Fruit fly (Drosophila melanogaster) whole organism, embryonic: ENCODE results near the gene fd96Ca.
A peak's percentile ranks its signal among the peaks of the same experiment; 100 is the strongest.

Experiments
- BEAF-32 ChIP-seq: fragments of 200-800 bp; sonication (Bioruptor generic); optimal IDR thresholded peaks from 3 replicates; lab custom pipeline; 2017; ENCODE audit warnings: missing biosample characterization, missing genetic modification characterization, mild to moderate bottlenecking, moderate library complexity, missing genetic modification reagents
- Bgb ChIP-seq: fragments of 200-800 bp; sonication (Bioruptor generic); IDR thresholded peaks from 2 replicates; pipeline ENCODE4 v1.3.6; 2022; ENCODE audit warnings: missing biosample characterization, missing genetic modification characterization; ENCODE audit not compliant: partially characterized antibody
- C15 ChIP-seq: fragments of 200-800 bp; sonication (Bioruptor generic); IDR thresholded peaks from 3 replicates; pipeline ENCODE4 v1.3.6; 2022; ENCODE audit warnings: missing biosample characterization, missing genetic modification characterization
- CG10267 ChIP-seq: fragments of 200-800 bp; sonication (Bioruptor generic); optimal IDR thresholded peaks from 2 replicates; lab custom pipeline; 2018; ENCODE audit warnings: missing biosample characterization, mild to moderate bottlenecking, missing genetic modification characterization, moderate library complexity
- CG12155 ChIP-seq: fragments of 200-800 bp; sonication (Bioruptor generic); optimal IDR thresholded peaks from 3 replicates; lab custom pipeline; 2016; ENCODE audit warnings: missing biosample characterization, missing genetic modification characterization
- CG12391 ChIP-seq: fragments of 200-800 bp; sonication (Bioruptor generic); optimal IDR thresholded peaks from 3 replicates; lab custom pipeline; 2018; ENCODE audit warnings: missing biosample characterization, mild to moderate bottlenecking, missing genetic modification characterization, moderate library complexity
- CG14860 ChIP-seq: fragments of 200-800 bp; sonication (Bioruptor generic); IDR thresholded peaks from 3 replicates; pipeline ENCODE4 v1.3.6; 2022; ENCODE audit warnings: missing biosample characterization, missing genetic modification characterization; ENCODE audit not compliant: partially characterized antibody
- CG18262 ChIP-seq: fragments of 200-800 bp; optimal IDR thresholded peaks from 3 replicates; lab custom pipeline; 2019; ENCODE audit warnings: missing biosample characterization, mild to moderate bottlenecking, missing genetic modification characterization, moderate library complexity
- CG2120 ChIP-seq: fragments of 200-800 bp; sonication (Bioruptor generic); optimal IDR thresholded peaks from 3 replicates; lab custom pipeline; 2016; ENCODE audit warnings: missing biosample characterization, missing genetic modification characterization
- CG2199 ChIP-seq: fragments of 200-800 bp; sonication (Bioruptor generic); IDR thresholded peaks from 3 replicates; pipeline ENCODE4 v1.3.6; 2022; ENCODE audit warnings: missing biosample characterization, missing genetic modification characterization
- CG2678 ChIP-seq: fragments of 200-800 bp; sonication (Bioruptor generic); optimal IDR thresholded peaks from 3 replicates; lab custom pipeline; 2019; ENCODE audit warnings: missing biosample characterization, mild to moderate bottlenecking, missing genetic modification characterization, moderate library complexity
- CG30020 ChIP-seq: fragments of 200-800 bp; optimal IDR thresholded peaks from 2 replicates; lab custom pipeline; 2019; ENCODE audit warnings: missing biosample characterization, mild to moderate bottlenecking, missing genetic modification characterization, moderate library complexity
- CG5245 ChIP-seq: fragments of 200-800 bp; sonication (Bioruptor generic); optimal IDR thresholded peaks from 3 replicates; lab custom pipeline; 2016; ENCODE audit warnings: missing biosample characterization, missing genetic modification characterization
- CG6683 ChIP-seq: fragments of 200-800 bp; sonication (Bioruptor generic); optimal IDR thresholded peaks from 2 replicates; lab custom pipeline; 2017; ENCODE audit warnings: missing biosample characterization, mild to moderate bottlenecking, missing genetic modification characterization, missing genetic modification reagents
- CG6791 ChIP-seq: fragments of 200-800 bp; sonication (Bioruptor generic); IDR thresholded peaks from 3 replicates; pipeline ENCODE4 v1.3.6; 2022; ENCODE audit warnings: missing biosample characterization, missing genetic modification characterization; ENCODE audit not compliant: partially characterized antibody
- CG7372 ChIP-seq: fragments of 200-800 bp; sonication (Bioruptor generic); IDR thresholded peaks from 2 replicates; pipeline ENCODE4 v1.3.6; 2022; ENCODE audit warnings: missing biosample characterization, missing genetic modification characterization
- D ChIP-seq, 2 experiments: fragments of 200-800 bp in 1 of 2; fragments of >200 bp in 1 of 2; sonication (Bioruptor generic) in 1 of 2; optimal IDR thresholded peaks; 2 replicates in 1 of 2; 3 replicates in 1 of 2; lab custom pipeline; 2017; ENCODE audit warnings: mild to moderate bottlenecking in 1 of 2, missing biosample characterization in 1 of 2, missing genetic modification characterization in 1 of 2, missing genetic modification reagents in 1 of 2
- Dp ChIP-seq: fragments of 200-800 bp; sonication (Bioruptor generic); optimal IDR thresholded peaks from 2 replicates; lab custom pipeline; 2018; ENCODE audit warnings: missing biosample characterization, mild to moderate bottlenecking, missing genetic modification characterization, moderate library complexity
- HLH4C ChIP-seq: fragments of 200-800 bp; sonication (Bioruptor generic); IDR thresholded peaks from 3 replicates; pipeline ENCODE4 v1.3.6; 2022; ENCODE audit warnings: missing biosample characterization, missing genetic modification characterization; ENCODE audit not compliant: partially characterized antibody
- HmgZ ChIP-seq: fragments of 200-800 bp; sonication (Bioruptor generic); optimal IDR thresholded peaks from 2 replicates; lab custom pipeline; 2018; ENCODE audit warnings: missing biosample characterization, mild to moderate bottlenecking, missing genetic modification characterization
- MESR4 ChIP-seq: fragments of 200-800 bp; sonication (Bioruptor generic); optimal IDR thresholded peaks from 2 replicates; lab custom pipeline; 2018; ENCODE audit warnings: missing biosample characterization, mild to moderate bottlenecking, missing genetic modification characterization, moderate library complexity
- Med ChIP-seq: fragments of 200-800 bp; sonication (Bioruptor generic); peaks from one replicate; lab custom pipeline; 2016; ENCODE audit warnings: missing biosample characterization, missing genetic modification characterization, mild to moderate bottlenecking, inconsistent platforms, moderate library complexity
- Oaz ChIP-seq: fragments of 200-800 bp; sonication (Bioruptor generic); IDR thresholded peaks from 2 replicates; pipeline ENCODE4 v1.3.6; 2022; ENCODE audit warnings: missing biosample characterization, missing genetic modification characterization
- Sin3A ChIP-seq: fragments of >200 bp; optimal IDR thresholded peaks from 2 replicates; lab custom pipeline; 2018
- Sox100B ChIP-seq: fragments of 200-800 bp; sonication (Bioruptor generic); optimal IDR thresholded peaks from 3 replicates; lab custom pipeline; 2018; ENCODE audit warnings: missing biosample characterization, mild to moderate bottlenecking, missing genetic modification characterization
- Stat92E ChIP-seq, 3 experiments: fragments of >200 bp in 2 of 3; fragments of 200-800 bp in 1 of 3; sonication (Bioruptor generic) in 1 of 3; optimal IDR thresholded peaks; 2 replicates each; lab custom pipeline; 2017 to 2019; ENCODE audit warnings: missing biosample characterization in 3 of 3, missing genetic modification characterization in 3 of 3, mild to moderate bottlenecking in 1 of 3, moderate library complexity in 1 of 3
- ac ChIP-seq: fragments of 200-800 bp; sonication (Bioruptor generic); optimal IDR thresholded peaks from 3 replicates; lab custom pipeline; 2017; ENCODE audit warnings: missing biosample characterization, mild to moderate bottlenecking, missing genetic modification characterization
- ato ChIP-seq: fragments of 200-800 bp; sonication (Bioruptor generic); IDR thresholded peaks from 2 replicates; pipeline ENCODE4 v1.3.6; 2022; ENCODE audit warnings: missing biosample characterization, missing genetic modification characterization; ENCODE audit not compliant: partially characterized antibody
- cad ChIP-seq: fragments of >200 bp; optimal IDR thresholded peaks from 2 replicates; lab custom pipeline; 2017; ENCODE audit warnings: missing biosample characterization, missing genetic modification characterization
- cg ChIP-seq: fragments of 200-800 bp; sonication (Bioruptor generic); optimal IDR thresholded peaks from 3 replicates; lab custom pipeline; 2019; ENCODE audit warnings: missing biosample characterization, mild to moderate bottlenecking, missing genetic modification characterization, moderate library complexity
- dan ChIP-seq: fragments of 200-800 bp; sonication (Bioruptor generic); IDR thresholded peaks from 2 replicates; pipeline ENCODE4 v1.3.6; 2022; ENCODE audit warnings: missing biosample characterization, missing genetic modification characterization
- exex ChIP-seq: fragments of 200-800 bp; sonication (Bioruptor generic); optimal IDR thresholded peaks from 4 replicates; lab custom pipeline; 2018; ENCODE audit warnings: missing biosample characterization, mild to moderate bottlenecking, missing genetic modification characterization, moderate library complexity
- gem ChIP-seq: fragments of 200-800 bp; sonication (Bioruptor generic); optimal IDR thresholded peaks from 2 replicates; lab custom pipeline; 2019; ENCODE audit warnings: missing biosample characterization, mild to moderate bottlenecking, missing genetic modification characterization, moderate library complexity
- gsb-n ChIP-seq: fragments of 200-800 bp; sonication (Bioruptor generic); optimal IDR thresholded peaks from 3 replicates; lab custom pipeline; 2018; ENCODE audit warnings: missing biosample characterization, mild to moderate bottlenecking, missing genetic modification characterization
- hth ChIP-seq: fragments of >200 bp; optimal IDR thresholded peaks from 2 replicates; lab custom pipeline; 2017; ENCODE audit warnings: inconsistent platforms
- kni ChIP-seq: fragments of 200-800 bp; sonication (Bioruptor generic); optimal IDR thresholded peaks from 3 replicates; lab custom pipeline; 2017; ENCODE audit warnings: mild to moderate bottlenecking, missing biosample characterization, missing genetic modification reagents, missing genetic modification characterization
- mld ChIP-seq: fragments of 200-800 bp; sonication (Bioruptor generic); IDR thresholded peaks from 3 replicates; pipeline ENCODE4 v1.3.6; 2022; ENCODE audit warnings: missing biosample characterization, missing genetic modification characterization; ENCODE audit not compliant: partially characterized antibody
- nmo ChIP-seq: fragments of 200-800 bp; sonication (Bioruptor generic); optimal IDR thresholded peaks from 2 replicates; lab custom pipeline; 2018; ENCODE audit warnings: missing biosample characterization, mild to moderate bottlenecking, missing genetic modification characterization, moderate library complexity
- phol ChIP-seq: fragments of 200-800 bp; sonication (Bioruptor generic); optimal IDR thresholded peaks from 3 replicates; lab custom pipeline; 2018; ENCODE audit warnings: missing biosample characterization, mild to moderate bottlenecking, missing genetic modification characterization, moderate library complexity
- sens ChIP-seq: fragments of 200-800 bp; sonication (Bioruptor generic); peaks from one replicate; lab custom pipeline; 2016; ENCODE audit warnings: missing biosample characterization, missing genetic modification characterization
- stwl ChIP-seq: fragments of 200-800 bp; sonication (Bioruptor generic); optimal IDR thresholded peaks from 3 replicates; lab custom pipeline; 2018; ENCODE audit warnings: missing biosample characterization, mild to moderate bottlenecking, missing genetic modification characterization, moderate library complexity
- tll ChIP-seq, 2 experiments: fragments of 200-800 bp in 1 of 2; fragments of >200 bp in 1 of 2; sonication (Bioruptor generic) in 1 of 2; optimal IDR thresholded peaks; 2 replicates each; lab custom pipeline; 2017 to 2019; ENCODE audit warnings: missing biosample characterization in 2 of 2, missing genetic modification characterization in 2 of 2, mild to moderate bottlenecking in 1 of 2, moderate library complexity in 1 of 2
- tna ChIP-seq: fragments of 200-800 bp; sonication (Bioruptor generic); IDR thresholded peaks from 2 replicates; pipeline ENCODE4 v1.3.6; 2022; ENCODE audit warnings: missing biosample characterization, missing genetic modification characterization; ENCODE audit not compliant: partially characterized antibody
- vnd ChIP-seq: fragments of 200-800 bp; sonication (Bioruptor generic); IDR thresholded peaks from 3 replicates; pipeline ENCODE4 v1.3.6; 2022; ENCODE audit warnings: missing biosample characterization, missing genetic modification characterization; ENCODE audit not compliant: partially characterized antibody
- zen ChIP-seq: fragments of 200-800 bp; sonication (Bioruptor generic); optimal IDR thresholded peaks from 3 replicates; lab custom pipeline; 2018; ENCODE audit warnings: missing biosample characterization, mild to moderate bottlenecking, missing genetic modification characterization, moderate library complexity
- zen2 ChIP-seq: fragments of 200-800 bp; sonication (Bioruptor generic); IDR thresholded peaks from 3 replicates; pipeline ENCODE4 v1.3.6; 2022; ENCODE audit warnings: missing biosample characterization, missing genetic modification characterization; ENCODE audit not compliant: partially characterized antibody
- zf30C ChIP-seq: fragments of 200-800 bp; sonication (Bioruptor generic); optimal IDR thresholded peaks from 3 replicates; lab custom pipeline; 2018; ENCODE audit warnings: missing biosample characterization, mild to moderate bottlenecking, missing genetic modification characterization
- zfh1 ChIP-seq: fragments of 200-800 bp; sonication (Bioruptor generic); IDR thresholded peaks from 3 replicates; pipeline ENCODE4 v1.3.6; 2022; ENCODE audit warnings: missing biosample characterization, missing genetic modification characterization

fd96Ca gene

DNA sequence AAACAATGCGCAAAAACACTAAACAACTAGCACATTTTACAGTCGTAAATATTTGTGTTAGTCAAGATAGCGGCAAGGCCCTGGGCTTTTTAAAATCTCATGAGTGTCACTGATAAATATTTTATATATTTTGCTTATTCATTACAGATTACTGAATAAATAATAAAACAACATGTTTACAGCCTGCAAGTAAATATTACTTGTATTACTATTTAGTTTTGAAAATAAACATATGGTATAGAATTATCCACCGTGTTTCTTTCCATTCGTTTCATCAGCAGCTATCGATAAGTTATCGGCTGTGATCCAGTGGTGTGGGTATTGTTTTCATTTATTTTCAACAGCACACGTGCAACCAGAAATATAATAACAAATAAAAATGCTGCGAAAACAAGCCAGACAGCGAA lies 7.9 kb upstream of the fd96Ca start, which contains the start of the genes shams and CG11920 (continued):
- peak; percentile 57; the same call in 1 of the 2 replicates for TF ChIP-seq ato (GFP tag; lab: Robert Waterston, UW)
- TF ChIP-seq CG10267 (tag; lab: Kevin White, UChicago), result peak; percentile 47
- TF ChIP-seq CG30020 (tag; lab: Kevin White, UChicago), result peak; percentile 97
- no peak for TF ChIP-seq zf30C (GFP tag; lab: Kevin White, UChicago)
- peak; percentile 26 for TF ChIP-seq CG12155
- TF ChIP-seq HLH4C (GFP tag; lab: Robert Waterston, UW), result peak; percentile 67
- 0 out of 2 replicates have a peak, but pooled peaks have one; percentile 37 for TF ChIP-seq tna
- peak; percentile 10 for TF ChIP-seq phol (tag; lab: Kevin White, UChicago)
- no peak for TF ChIP-seq Sox100B (GFP tag; lab: Kevin White, UChicago)
- TF ChIP-seq Stat92E (GFP tag; optimal IDR thresholded peaks at IDR 0.05; lab: Kevin White, UChicago), result peak in 1 of 3 experiments; percentile 9
- peak; percentile 30 for TF ChIP-seq Dp
- TF ChIP-seq HmgZ (tag; lab: Kevin White, UChicago), result peak; percentile 23
- TF ChIP-seq stwl (tag; lab: Kevin White, UChicago), result peak; percentile 52
- TF ChIP-seq CG12391 (tag; lab: Kevin White, UChicago), result peak; percentile 66
- TF ChIP-seq cg (GFP tag; lab: Kevin White, UChicago), result peak; percentile 16
- peak; percentile 57 for TF ChIP-seq gem (tag; lab: Kevin White, UChicago)
- peak; percentile 50 for TF ChIP-seq MESR4 (GFP tag; lab: Kevin White, UChicago)
- TF ChIP-seq vnd (GFP tag; lab: Robert Waterston, UW), result peak; percentile 52; the same call in 1 of the 3 replicates
- peak; percentile 60 for TF ChIP-seq Bgb
- peak; percentile 27 for TF ChIP-seq CG2120 (GFP tag; lab: Kevin White, UChicago)
- no peak; the same call in 2 of the 3 replicates for TF ChIP-seq zen2 (GFP tag; lab: Robert Waterston, UW)
- TF ChIP-seq dan (GFP tag; lab: Robert Waterston, UW), result no peak
- 0 out of 3 replicates have a peak, but pooled peaks have one; percentile 39 for TF ChIP-seq CG6791
- TF ChIP-seq nmo (GFP tag; lab: Kevin White, UChicago), result peak; percentile 51
- TF ChIP-seq gsb-n (tag; lab: Kevin White, UChicago), result peak; percentile 40
- no peak for TF ChIP-seq CG6683 (GFP tag; lab: Kevin White, UChicago)
- TF ChIP-seq CG18262, result peak; percentile 3
- TF ChIP-seq CG7372 (GFP tag; lab: Robert Waterston, UW), result no peak
- TF ChIP-seq BEAF-32, result peak; percentile 65
- TF ChIP-seq, all 482 proteins: peak for 93

DNA sequence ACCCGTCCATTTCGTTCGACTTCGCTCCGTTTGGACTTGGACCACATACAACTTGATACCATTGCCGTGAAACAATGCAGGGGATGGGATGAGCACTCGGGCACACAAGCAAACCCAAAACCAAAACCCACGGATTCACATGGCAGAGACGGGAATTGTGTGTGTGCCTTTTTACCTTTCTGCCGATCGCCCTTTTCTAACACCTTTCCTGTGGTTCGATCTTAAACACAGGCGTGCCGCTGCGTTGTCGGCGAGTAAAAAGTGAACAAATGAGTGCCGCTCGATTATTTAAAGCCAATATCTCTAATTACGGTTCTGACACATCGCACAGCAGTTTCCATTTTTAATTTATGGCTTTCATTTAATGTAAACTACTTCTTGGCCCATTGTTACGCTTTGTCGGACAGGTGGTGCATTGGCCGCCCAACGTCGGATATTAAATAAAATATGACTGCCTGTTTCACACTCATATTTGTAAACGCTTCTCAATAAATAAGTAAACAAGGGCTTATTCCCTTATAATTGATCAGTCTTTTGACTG lies 5.1 kb upstream of the fd96Ca start:
- TF ChIP-seq CG5245 (GFP tag; lab: Kevin White, UChicago) (peak; percentile 25), CG2678 (tag; lab: Kevin White, UChicago) (no peak), CG14860 (GFP tag; lab: Robert Waterston, UW) (no peak), C15 (GFP tag; lab: Robert Waterston, UW) (no peak), zen (tag; lab: Kevin White, UChicago) (peak; percentile 87), mld (GFP tag; lab: Robert Waterston, UW) (no peak), CG2199 (GFP tag; lab: Robert Waterston, UW) (peak; percentile 85; the same call in 2 of the 3 replicates), sens (peak; percentile 8), D (optimal IDR thresholded peaks at IDR 0.05; lab: Kevin White, UChicago) (peak; percentile 16), D (GFP tag; optimal IDR thresholded peaks at IDR 0.05; lab: Kevin White, UChicago) (no peak), exex (no peak), Sin3A (no peak), ac (peak; percentile 8), cad (GFP tag; lab: Kevin White, UChicago) (peak; percentile 75), tll (GFP tag; optimal IDR thresholded peaks at IDR 0.05; lab: Kevin White, UChicago) (peak in 1 of 2 experiments; percentile 89), kni (GFP tag; lab: Kevin White, UChicago) (peak; percentile 23), zfh1 (GFP tag; lab: Robert Waterston, UW) (0 out of 3 replicates have a peak, but pooled peaks have one; percentile 14), hth (peak; percentile 50), Oaz (GFP tag; lab: Robert Waterston, UW) (no peak), Med (GFP tag; lab: Kevin White, UChicago) (peak; percentile 64)
